Fruit fly (Drosophila melanogaster) S2 (cell line): ENCODE data around the gene CG31342.

ENCODE experiments used
- CG8478 ChIP-seq: fragments of >200 bp; optimal IDR thresholded peaks from 2 replicates; lab custom pipeline; 2018
- CTCF ChIP-seq, 2 experiments: fragments of >200 bp; optimal IDR thresholded peaks; 2 replicates each; lab custom pipeline; 2018

- TF ChIP-seq CG8478 = no peak
- TF ChIP-seq CTCF (optimal IDR thresholded peaks at IDR 0.05; lab: Kevin White, UChicago) = no peak
Observed at dm6 chr3R:13011621-13011963, 25.8 kb downstream of the CG31342 start, which contains the start of gene CtBP.
